Worm (Caenorhabditis elegans) whole organism, midembryonic: ENCODE data around the gene Y67H2A.10.

ENCODE experiments used
- T22C8.4 ChIP-seq: fragments of 200-800 bp; sonication (Bioruptor generic); IDR thresholded peaks from 2 replicates; pipeline ENCODE4 v1.3.6; 2022; ENCODE audit warnings: missing genetic modification characterization, missing compliant biosample characterization
- cog-1 ChIP-seq: sonication (generic microtip); optimal IDR thresholded peaks from 2 replicates; lab custom pipeline; 2016; ENCODE audit warnings: missing genetic modification characterization, missing compliant biosample characterization
- flt-1 ChIP-seq: fragments of 200-800 bp; sonication (Bioruptor generic); IDR thresholded peaks from 2 replicates; pipeline ENCODE4 v1.3.6; 2022; ENCODE audit warnings: missing genetic modification characterization, missing compliant biosample characterization
- klf-2 ChIP-seq: fragments of 200-800 bp; sonication (Bioruptor generic); conservative IDR thresholded peaks from 2 replicates; pipeline ENCODE4 v1.3.6; 2022; ENCODE audit warnings: missing genetic modification reagents, missing genetic modification characterization, missing compliant biosample characterization
- med-1 ChIP-seq: sonication (generic microtip); optimal IDR thresholded peaks from 2 replicates; lab custom pipeline; 2017; ENCODE audit warnings: missing genetic modification characterization, mild to moderate bottlenecking, missing compliant biosample characterization, antibody characterized with exemption, missing genetic modification reagents; ENCODE audit not compliant: insufficient read depth
- ref-1 ChIP-seq: fragments of 200-800 bp; sonication (Bioruptor generic); conservative IDR thresholded peaks from 2 replicates; pipeline ENCODE4 v1.3.6; 2022; ENCODE audit warnings: missing genetic modification reagents, missing genetic modification characterization, missing compliant biosample characterization
- tab-1 ChIP-seq: fragments of 200-800 bp; sonication (Bioruptor generic); IDR thresholded peaks from 2 replicates; pipeline ENCODE4 v1.3.6; 2022; ENCODE audit warnings: missing genetic modification characterization, missing compliant biosample characterization
- ztf-23 ChIP-seq: fragments of 200-800 bp; sonication (Bioruptor generic); IDR thresholded peaks from 2 replicates; pipeline ENCODE4 v1.3.6; 2022; ENCODE audit warnings: missing genetic modification reagents, missing genetic modification characterization, missing compliant biosample characterization
- ztf-29 ChIP-seq: fragments of 200-800 bp; sonication (Bioruptor generic); IDR thresholded peaks from 2 replicates; pipeline ENCODE4 v1.3.6; 2022; ENCODE audit warnings: missing genetic modification reagents, missing genetic modification characterization, missing compliant biosample characterization

Y67H2A.10 gene

ce11 chrIV:13318773-13319172, 29.5 kb upstream of the Y67H2A.10 start:
- TF ChIP-seq tab-1 (GFP tag; lab: Robert Waterston, UW), result no peak
- no peak for TF ChIP-seq ref-1 (GFP tag; lab: Robert Waterston, UW)
- no peak for TF ChIP-seq ztf-23 (GFP tag; lab: Robert Waterston, UW)
- TF ChIP-seq flt-1 (GFP tag; lab: Robert Waterston, UW), result no peak
- no peak for TF ChIP-seq ztf-29 (GFP tag; lab: Robert Waterston, UW)
- TF ChIP-seq T22C8.4 (GFP tag; lab: Robert Waterston, UW), result no peak
- TF ChIP-seq cog-1, result no peak
- TF ChIP-seq med-1 (GFP tag; lab: Kevin White, UChicago), result no peak
- TF ChIP-seq klf-2 (GFP tag; lab: Robert Waterston, UW), result no peak

- no peak for TF ChIP-seq ztf-23 (GFP tag; lab: Robert Waterston, UW)
- no peak for TF ChIP-seq flt-1 (GFP tag; lab: Robert Waterston, UW)
- TF ChIP-seq T22C8.4 (GFP tag; lab: Robert Waterston, UW), result no peak
- no peak for TF ChIP-seq tab-1 (GFP tag; lab: Robert Waterston, UW)
- no peak for TF ChIP-seq ztf-29 (GFP tag; lab: Robert Waterston, UW)
- TF ChIP-seq klf-2 (GFP tag; lab: Robert Waterston, UW), result no peak
- TF ChIP-seq cog-1, result no peak
- no peak for TF ChIP-seq ref-1 (GFP tag; lab: Robert Waterston, UW)
- no peak for TF ChIP-seq med-1 (GFP tag; lab: Kevin White, UChicago)
These were observed 26.0 kb upstream of the Y67H2A.10 start, which contains the start of gene fat-1 for ce11 chrIV:13315344-13315743. Gene fat-1, plus strand, starts transcription at chrIV:13315644.

ce11 chrIV:13314181-13314580, 24.9 kb upstream of the Y67H2A.10 start:
- no peak for TF ChIP-seq tab-1 (GFP tag; lab: Robert Waterston, UW)

ce11 chrIV:13313156-13313555, 23.9 kb upstream of the Y67H2A.10 start:
- TF ChIP-seq ztf-29 (GFP tag; lab: Robert Waterston, UW), result no peak
- TF ChIP-seq T22C8.4 (GFP tag; lab: Robert Waterston, UW), result no peak
- TF ChIP-seq flt-1 (GFP tag; lab: Robert Waterston, UW), result no peak
- no peak for TF ChIP-seq cog-1
- no peak for TF ChIP-seq ztf-23 (GFP tag; lab: Robert Waterston, UW)
- TF ChIP-seq klf-2 (GFP tag; lab: Robert Waterston, UW), result no peak
- TF ChIP-seq ref-1 (GFP tag; lab: Robert Waterston, UW), result no peak
- no peak for TF ChIP-seq tab-1 (GFP tag; lab: Robert Waterston, UW)
- TF ChIP-seq med-1 (GFP tag; lab: Kevin White, UChicago), result no peak

- no peak for TF ChIP-seq T22C8.4 (GFP tag; lab: Robert Waterston, UW)
- no peak for TF ChIP-seq cog-1
- TF ChIP-seq ref-1 (GFP tag; lab: Robert Waterston, UW), result no peak
- TF ChIP-seq flt-1 (GFP tag; lab: Robert Waterston, UW), result no peak
- no peak for TF ChIP-seq ztf-29 (GFP tag; lab: Robert Waterston, UW)
- no peak for TF ChIP-seq med-1 (GFP tag; lab: Kevin White, UChicago)
- no peak for TF ChIP-seq klf-2 (GFP tag; lab: Robert Waterston, UW)
- TF ChIP-seq tab-1 (GFP tag; lab: Robert Waterston, UW), result no peak
- TF ChIP-seq ztf-23 (GFP tag; lab: Robert Waterston, UW), result no peak
These were observed 22.2 kb upstream of the Y67H2A.10 start for ce11 chrIV:13311331-13312034.

ce11 chrIV:13309636-13310035, 20.3 kb upstream of the Y67H2A.10 start:
- TF ChIP-seq med-1 (GFP tag; lab: Kevin White, UChicago) (no peak), cog-1 (no peak), ref-1 (GFP tag; lab: Robert Waterston, UW) (no peak), T22C8.4 (GFP tag; lab: Robert Waterston, UW) (no peak), flt-1 (GFP tag; lab: Robert Waterston, UW) (no peak), ztf-23 (GFP tag; lab: Robert Waterston, UW) (no peak), ztf-29 (GFP tag; lab: Robert Waterston, UW) (no peak), klf-2 (GFP tag; lab: Robert Waterston, UW) (no peak), tab-1 (GFP tag; lab: Robert Waterston, UW) (no peak)

- TF ChIP-seq tab-1 (GFP tag; lab: Robert Waterston, UW) (no peak), med-1 (GFP tag; lab: Kevin White, UChicago) (no peak), T22C8.4 (GFP tag; lab: Robert Waterston, UW) (no peak), klf-2 (GFP tag; lab: Robert Waterston, UW) (no peak), flt-1 (GFP tag; lab: Robert Waterston, UW) (no peak), cog-1 (no peak), ref-1 (GFP tag; lab: Robert Waterston, UW) (no peak), ztf-23 (GFP tag; lab: Robert Waterston, UW) (no peak), ztf-29 (GFP tag; lab: Robert Waterston, UW) (no peak)
These were observed 15.5 kb upstream of the Y67H2A.10 start for ce11 chrIV:13304786-13305185.

- TF ChIP-seq ref-1 (GFP tag; lab: Robert Waterston, UW) (no peak), med-1 (GFP tag; lab: Kevin White, UChicago) (no peak), ztf-29 (GFP tag; lab: Robert Waterston, UW) (no peak), flt-1 (GFP tag; lab: Robert Waterston, UW) (no peak), cog-1 (no peak), ztf-23 (GFP tag; lab: Robert Waterston, UW) (no peak), tab-1 (GFP tag; lab: Robert Waterston, UW) (no peak), T22C8.4 (GFP tag; lab: Robert Waterston, UW) (no peak), klf-2 (GFP tag; lab: Robert Waterston, UW) (no peak)
These were observed 14.1 kb upstream of the Y67H2A.10 start, which contains the start of gene Y67H2A.7 for ce11 chrIV:13303442-13303841. Gene Y67H2A.7, plus strand, starts transcription at chrIV:13303742.

ce11 chrIV:13300591-13300990, 11.3 kb upstream of the Y67H2A.10 start, which contains the start of gene csn-6:
Gene csn-6, plus strand, starts transcription at chrIV:13300824.
- TF ChIP-seq med-1 (GFP tag; lab: Kevin White, UChicago) (no peak), cog-1 (no peak), ztf-29 (GFP tag; lab: Robert Waterston, UW) (no peak), T22C8.4 (GFP tag; lab: Robert Waterston, UW) (no peak), ztf-23 (GFP tag; lab: Robert Waterston, UW) (no peak), flt-1 (GFP tag; lab: Robert Waterston, UW) (no peak), klf-2 (GFP tag; lab: Robert Waterston, UW) (no peak), tab-1 (GFP tag; lab: Robert Waterston, UW) (no peak), ref-1 (GFP tag; lab: Robert Waterston, UW) (no peak)
